Worm (Caenorhabditis elegans) whole organism, L4 larva: Measurements from ENCODE around the gene ZK809.1.

Experiments used
- R02D3.7 ChIP-seq: fragments of 150-350 bp; sonication (generic microtip); optimal IDR thresholded peaks from 3 replicates; lab custom pipeline; 2014; ENCODE audit warnings: missing biosample characterization, missing genetic modification characterization
- T26A8.4 ChIP-seq: fragments of 200-800 bp; sonication (Bioruptor generic); IDR thresholded peaks from 2 replicates; pipeline ENCODE4 v1.3.6; 2022; ENCODE audit warnings: missing genetic modification characterization, missing compliant biosample characterization
- ama-1 ChIP-seq: fragments of 150-350 bp; optimal IDR thresholded peaks from 2 replicates; lab custom pipeline; 2014; ENCODE audit warnings: inconsistent platforms, mixed read lengths
- ceh-20 ChIP-seq: fragments of 200-800 bp; sonication (Bioruptor generic); IDR thresholded peaks from 2 replicates; pipeline ENCODE4 v1.3.6; 2022; ENCODE audit warnings: missing genetic modification reagents, missing genetic modification characterization, missing compliant biosample characterization
- ceh-32 ChIP-seq: sonication (generic microtip); optimal IDR thresholded peaks from 2 replicates; lab custom pipeline; 2016; ENCODE audit warnings: mild to moderate bottlenecking, missing genetic modification characterization, missing compliant biosample characterization; ENCODE audit not compliant: poor library complexity
- ces-1 ChIP-seq: fragments of 150-350 bp; sonication (generic microtip); optimal IDR thresholded peaks from 4 replicates; lab custom pipeline; 2014; ENCODE audit warnings: missing biosample characterization, missing genetic modification reagents, missing genetic modification characterization
- dmd-9 ChIP-seq: fragments of 200-800 bp; sonication (Bioruptor generic); IDR thresholded peaks from 2 replicates; pipeline ENCODE4 v1.3.6; 2022; ENCODE audit warnings: missing genetic modification reagents, missing genetic modification characterization, missing compliant biosample characterization
- hmg-1.1 ChIP-seq: fragments of 200-800 bp; sonication (Bioruptor generic); IDR thresholded peaks from 2 replicates; pipeline ENCODE4 v1.3.6; 2022; ENCODE audit warnings: missing genetic modification reagents, missing genetic modification characterization, missing compliant biosample characterization
- lir-3 ChIP-seq: sonication (generic microtip); optimal IDR thresholded peaks from 2 replicates; lab custom pipeline; 2016; ENCODE audit warnings: mild to moderate bottlenecking, missing genetic modification characterization, missing compliant biosample characterization
- nhr-76 ChIP-seq: fragments of 150-350 bp; optimal IDR thresholded peaks from 2 replicates; lab custom pipeline; 2014; ENCODE audit warnings: missing biosample characterization, missing genetic modification characterization
- unc-130 ChIP-seq: sonication (generic microtip); optimal IDR thresholded peaks from 2 replicates; lab custom pipeline; 2016; ENCODE audit warnings: missing genetic modification reagents, missing genetic modification characterization, missing compliant biosample characterization
- vab-7 ChIP-seq: fragments of 200-800 bp; sonication (Bioruptor generic); IDR thresholded peaks from 2 replicates; pipeline ENCODE4 v1.3.6; 2022; ENCODE audit warnings: missing genetic modification reagents, missing genetic modification characterization, missing compliant biosample characterization

DNA sequence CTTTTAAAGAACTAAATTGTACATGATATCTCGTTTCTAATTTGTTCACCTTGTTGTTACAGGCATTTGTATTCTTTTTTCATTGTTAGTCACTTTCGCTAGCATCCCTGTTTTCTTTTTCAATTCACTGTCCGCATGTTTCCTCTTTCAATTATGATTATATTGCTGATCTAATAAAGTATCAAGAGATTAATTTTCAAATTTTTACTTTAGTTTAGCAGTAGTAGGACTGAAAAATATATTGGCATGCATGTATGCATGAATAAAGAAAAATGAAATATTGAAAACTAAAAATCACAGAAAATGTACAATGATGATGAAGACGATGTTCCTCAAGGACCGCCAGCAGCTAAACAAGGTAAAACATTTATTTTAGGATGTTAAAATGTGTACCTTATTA lies 3.9 kb upstream of the ZK809.1 start, which contains the start of gene rbm-17:
- TF ChIP-seq unc-130 (GFP tag; lab: Kevin White, UChicago) (no peak), nhr-76 (tag; lab: Kevin White, UChicago) (no peak), ceh-20 (no peak), dmd-9 (GFP tag; lab: Robert Waterston, UW) (no peak), ceh-32 (tag; lab: Kevin White, UChicago) (no peak), ces-1 (no peak), vab-7 (no peak), lir-3 (no peak), hmg-1.1 (GFP tag; lab: Robert Waterston, UW) (no peak), T26A8.4 (GFP tag; lab: Robert Waterston, UW) (no peak), ama-1 (no peak), R02D3.7 (tag; lab: Kevin White, UChicago) (no peak)
